Fruit fly (Drosophila melanogaster) Kc167 (cell line): ENCODE measurements around the gene CG42819.

Source experiments
- Myc ChIP-seq: fragments of >200 bp; optimal IDR thresholded peaks from 2 replicates; lab custom pipeline; 2017; ENCODE audit warnings: missing external identifiers
- Sin3A ChIP-seq: fragments of >200 bp; optimal IDR thresholded peaks from 2 replicates; lab custom pipeline; 2018; ENCODE audit warnings: missing external identifiers
- h ChIP-seq: fragments of >200 bp; optimal IDR thresholded peaks from 3 replicates; lab custom pipeline; 2018; ENCODE audit warnings: missing external identifiers
- insv ChIP-seq: fragments of >200 bp; optimal IDR thresholded peaks from 3 replicates; lab custom pipeline; 2018; ENCODE audit warnings: missing external identifiers
- psq ChIP-seq: fragments of >200 bp; optimal IDR thresholded peaks from 2 replicates; lab custom pipeline; 2017; ENCODE audit warnings: missing external identifiers
- ttk ChIP-seq: sonication (Bioruptor generic); optimal IDR thresholded peaks from 2 replicates; lab custom pipeline; 2017; ENCODE audit warnings: missing external identifiers

CG42819 gene

DNA sequence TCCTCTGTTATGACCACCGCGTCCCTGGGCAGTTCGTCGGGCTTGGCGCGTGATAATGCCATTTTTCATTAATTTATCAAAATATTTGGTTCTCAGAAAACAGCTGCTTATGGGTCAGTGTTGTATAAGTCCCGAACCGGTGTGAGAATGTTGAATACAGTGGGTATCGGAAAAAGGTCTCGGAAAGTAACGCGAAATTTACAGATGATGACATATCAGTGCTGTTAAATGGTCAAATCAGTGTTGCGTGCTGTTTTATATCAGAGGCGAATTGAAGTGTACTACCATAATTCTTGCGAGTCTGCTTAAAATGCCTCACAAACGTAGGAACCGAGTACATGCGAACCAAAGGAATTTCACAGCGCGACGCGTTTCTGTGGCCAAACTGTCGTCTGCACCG, 6.5 kb downstream of the CG42819 start, which contains the start of the genes CG13392 and Rcd4:
Gene CG13392 (minus strand): TSS at position 162 of the 400 bp plus-strand sequence.
Gene Rcd4 (plus strand): TSS at position 216 of the 400 bp plus-strand sequence.
- no peak for TF ChIP-seq ttk (lab: Kevin White, UChicago)
- TF ChIP-seq insv (lab: Kevin White, UChicago) = no peak
- TF ChIP-seq Sin3A = no peak
- no peak for TF ChIP-seq psq (lab: Kevin White, UChicago)
- no peak for TF ChIP-seq Myc
- TF ChIP-seq h (lab: Kevin White, UChicago) = no peak

DNA sequence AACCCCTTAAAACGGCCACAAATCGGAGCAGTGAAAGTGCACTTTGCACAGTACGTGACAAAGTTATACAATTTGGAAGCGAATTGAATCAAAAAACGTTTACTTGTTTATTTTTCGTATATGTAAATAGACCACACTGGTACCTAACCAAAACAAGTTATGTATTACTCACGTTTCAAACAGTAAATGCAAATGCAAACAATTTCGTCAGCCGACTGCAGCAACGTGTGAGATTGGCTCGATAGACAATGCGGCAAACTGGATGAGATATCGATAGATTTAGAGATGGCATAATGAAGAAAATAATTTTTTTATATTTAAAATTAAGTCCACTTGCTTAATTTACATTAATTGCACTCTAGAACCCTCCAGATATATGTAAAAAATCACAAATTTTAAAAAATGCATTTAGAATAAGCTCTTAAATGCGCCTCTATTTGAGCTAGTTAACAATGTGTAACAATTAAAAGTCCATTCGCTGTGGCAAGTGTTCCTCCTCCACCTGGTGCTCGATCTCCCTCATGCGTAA, 7.6 kb downstream of the CG42819 start, which contains the start of gene AlaRS:
Gene AlaRS (minus strand): TSS at position 257 of the 529 bp plus-strand sequence.
- TF ChIP-seq insv (lab: Kevin White, UChicago) (no peak), h (lab: Kevin White, UChicago) (no peak), Myc (no peak), ttk (lab: Kevin White, UChicago) (no peak), Sin3A (no peak), psq (lab: Kevin White, UChicago) (no peak)

DNA sequence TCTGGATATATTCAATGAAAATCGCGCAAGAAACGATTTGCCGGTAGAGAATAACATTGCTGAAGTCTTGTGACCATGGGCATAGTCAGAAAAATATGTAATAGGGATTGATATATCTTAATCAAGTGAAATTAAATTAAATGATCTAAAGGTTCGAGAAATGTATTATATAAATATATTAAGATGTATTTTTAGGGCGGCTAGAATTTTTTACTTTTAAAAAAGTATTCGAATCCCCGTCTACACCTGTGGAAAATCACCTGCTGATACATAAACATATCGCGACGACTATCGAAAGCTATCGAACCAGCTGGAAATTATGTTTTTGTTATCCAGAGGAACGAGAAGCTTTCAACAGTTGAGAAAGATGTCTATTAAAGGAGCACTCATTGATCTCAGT, 12.4 kb downstream of the CG42819 start, which contains the start of the genes CG13390 and CG17294:
Gene CG13390 (minus strand): TSS at position 81 of the 400 bp plus-strand sequence.
Gene CG17294 (plus strand): TSS at position 319 of the 400 bp plus-strand sequence.
- TF ChIP-seq Myc (no peak), Sin3A (no peak), psq (lab: Kevin White, UChicago) (no peak), h (lab: Kevin White, UChicago) (no peak), insv (lab: Kevin White, UChicago) (no peak), ttk (lab: Kevin White, UChicago) (no peak)

DNA sequence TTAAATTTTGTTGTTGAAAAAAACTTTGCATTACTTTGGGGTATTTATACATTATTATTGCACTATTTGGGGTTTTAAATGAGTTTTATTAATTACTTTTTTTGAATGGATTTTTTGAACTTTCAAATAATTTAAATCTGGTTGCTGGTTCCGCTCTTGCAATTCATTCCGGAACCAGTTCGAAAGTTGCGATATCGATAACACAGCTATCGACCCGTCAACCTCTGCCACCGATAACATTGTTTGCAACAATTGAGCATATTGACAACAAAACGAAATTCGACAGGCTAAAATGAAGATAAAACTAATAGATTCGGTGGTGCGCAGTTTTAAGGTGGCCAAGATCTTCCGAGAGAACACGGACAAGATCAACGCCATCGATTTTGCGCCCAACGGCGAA, 14.9 kb downstream of the CG42819 start, which contains the start of gene Wdr82:
Gene Wdr82 (plus strand): TSS at position 227 of the 400 bp plus-strand sequence.
- TF ChIP-seq psq (lab: Kevin White, UChicago) = no peak
- TF ChIP-seq insv (lab: Kevin White, UChicago) = no peak
- TF ChIP-seq h (lab: Kevin White, UChicago) = no peak
- no peak for TF ChIP-seq ttk (lab: Kevin White, UChicago)
- no peak for TF ChIP-seq Myc
- TF ChIP-seq Sin3A = no peak

DNA sequence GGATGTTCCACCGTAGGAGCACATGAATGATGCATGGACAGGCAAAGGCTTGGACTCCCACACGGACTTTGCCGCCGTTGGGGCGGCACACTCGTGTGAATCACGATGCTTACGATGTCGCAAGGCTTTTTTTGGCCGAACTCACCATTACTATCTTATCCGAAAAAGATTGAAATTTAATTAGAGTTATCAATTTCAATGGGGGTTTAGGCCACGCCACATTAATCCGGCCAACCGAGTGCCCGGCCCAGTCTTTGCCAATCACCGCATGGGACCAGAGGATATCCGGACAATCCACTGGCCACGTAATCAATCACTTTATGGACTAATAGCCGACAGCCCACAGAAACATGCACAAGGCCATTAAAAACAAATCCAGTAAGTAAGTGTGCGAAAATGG, 16.9 kb downstream of the CG42819 start:
- TF ChIP-seq insv (lab: Kevin White, UChicago) = no peak
- TF ChIP-seq psq (lab: Kevin White, UChicago) = no peak
- TF ChIP-seq ttk (lab: Kevin White, UChicago) = no peak
- TF ChIP-seq Sin3A = no peak
- no peak for TF ChIP-seq Myc
- TF ChIP-seq h (lab: Kevin White, UChicago) = no peak

DNA sequence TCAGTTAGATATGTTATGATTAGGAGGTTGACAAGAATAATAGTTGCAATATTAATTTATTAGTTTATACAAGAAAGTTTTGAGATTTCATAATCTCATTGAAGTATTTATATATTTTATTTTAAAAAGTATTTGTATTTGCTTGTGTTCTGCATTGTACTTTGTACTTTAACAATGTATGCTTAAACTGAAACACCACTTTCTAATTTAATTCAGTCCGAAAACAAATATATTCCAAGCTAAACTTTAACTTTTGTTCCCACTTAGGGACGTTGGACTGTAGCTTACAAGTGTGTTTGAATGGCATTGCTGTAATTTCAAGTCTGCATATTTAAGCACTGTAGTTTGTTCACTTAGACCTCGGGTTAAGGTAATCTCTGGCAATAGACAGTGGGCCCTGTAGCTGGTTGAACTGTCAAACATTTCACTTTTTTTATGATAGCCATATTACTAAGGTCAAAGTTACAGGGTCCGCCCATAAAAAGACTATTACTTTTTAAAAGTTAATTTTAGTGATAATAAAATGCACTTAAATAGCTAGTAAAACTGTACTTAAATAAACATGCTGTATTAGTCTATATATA, 17.7 kb downstream of the CG42819 start:
- TF ChIP-seq psq (lab: Kevin White, UChicago) = no peak
- TF ChIP-seq Sin3A = no peak
- TF ChIP-seq h (lab: Kevin White, UChicago) = no peak
- TF ChIP-seq insv (lab: Kevin White, UChicago) = no peak
- TF ChIP-seq ttk (lab: Kevin White, UChicago) = no peak
- TF ChIP-seq Myc = no peak

DNA sequence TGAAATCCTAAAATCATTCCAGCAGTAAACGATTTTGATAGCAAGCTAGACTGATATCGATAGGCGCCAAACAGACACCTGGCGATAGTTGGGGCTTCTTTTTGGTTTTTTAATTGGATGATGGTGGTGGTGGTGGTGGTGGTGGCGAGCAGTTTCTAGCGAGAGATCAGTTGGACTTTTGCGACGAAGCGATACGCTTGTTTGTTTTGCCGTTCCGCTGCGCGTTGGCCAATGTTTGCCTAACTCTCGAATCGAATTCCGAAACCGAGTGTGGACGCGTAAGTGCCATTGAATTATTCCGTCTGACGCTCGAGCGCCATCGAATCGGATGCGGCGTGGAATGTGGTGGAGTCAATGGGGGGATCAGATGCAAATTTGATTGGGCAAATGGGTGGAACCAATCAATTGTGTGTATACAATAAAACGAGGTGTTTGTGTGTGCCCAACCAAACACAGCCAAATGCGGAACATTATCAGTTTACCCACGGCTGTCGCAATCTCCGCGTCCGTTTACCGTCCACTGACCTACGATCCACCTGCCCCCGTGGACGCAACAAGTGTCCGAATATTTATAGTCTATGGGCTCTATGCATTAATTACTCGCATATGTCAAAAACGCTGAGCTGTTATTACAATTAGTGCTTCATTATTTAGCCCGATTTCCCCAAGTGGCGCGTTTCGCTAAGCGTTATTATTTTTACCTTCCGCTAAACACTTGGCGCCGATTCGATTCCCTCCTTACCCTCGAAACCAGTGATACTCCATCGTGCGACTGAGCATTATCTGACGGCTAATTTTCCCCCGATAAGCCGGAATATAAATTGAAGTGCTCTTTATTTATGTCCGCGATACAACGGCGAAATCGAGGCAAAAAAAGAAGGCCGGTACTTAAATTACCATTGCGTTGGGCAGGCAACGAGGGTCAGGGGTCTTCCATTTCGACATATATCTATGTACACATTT, 18.5 kb downstream of the CG42819 start, which contains the start of gene CG17292:
Gene CG17292 (plus strand): TSS at position 91 of the 963 bp plus-strand sequence.
- TF ChIP-seq Myc (no peak), h (lab: Kevin White, UChicago) (no peak), psq (lab: Kevin White, UChicago) (no peak), insv (lab: Kevin White, UChicago) (no peak), ttk (lab: Kevin White, UChicago) (no peak), Sin3A (no peak)

DNA sequence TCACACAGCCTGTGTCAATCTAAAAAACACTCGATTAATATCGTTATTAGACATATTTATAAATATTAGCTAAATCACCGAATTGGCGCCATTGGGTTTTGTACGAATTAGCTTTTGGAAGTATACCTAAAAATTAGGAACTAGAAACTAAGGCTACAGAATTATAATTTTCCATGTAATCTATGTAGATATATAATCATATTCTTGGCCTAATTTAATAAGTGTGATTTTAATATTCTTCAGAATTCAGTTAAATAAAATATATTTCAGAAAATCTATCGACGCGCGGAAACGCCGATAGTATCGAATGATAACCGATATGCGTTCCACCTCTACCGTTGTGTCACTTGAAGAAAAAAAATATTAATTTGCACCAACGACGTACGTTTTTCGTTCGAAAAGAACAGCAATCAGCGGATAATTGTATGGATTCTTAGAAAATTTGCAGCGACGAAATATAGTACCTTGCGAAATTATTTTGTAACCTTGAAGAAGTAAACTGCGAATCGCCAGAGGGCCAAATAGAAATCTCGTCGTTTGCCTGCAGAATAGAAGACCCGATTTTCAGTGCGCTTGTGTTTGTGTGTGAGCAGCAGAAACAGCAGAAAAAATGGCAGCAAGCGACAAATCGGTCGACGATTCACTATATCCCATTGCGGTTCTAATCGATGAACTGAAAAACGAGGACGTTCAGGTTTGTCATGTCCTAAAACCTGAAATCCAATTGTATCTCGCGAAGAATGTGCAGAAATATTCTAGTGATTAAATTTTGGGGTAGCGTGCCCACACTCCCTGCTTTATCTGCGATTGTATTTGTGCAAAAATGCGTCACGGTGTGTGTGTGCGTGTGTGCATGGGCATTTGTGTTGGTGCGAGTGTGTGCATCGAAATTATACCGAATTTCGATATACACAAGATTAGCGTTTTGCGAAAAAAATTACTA, 23.2 kb downstream of the CG42819 start, which contains the start of gene Pp2A-29B:
Gene Pp2A-29B (plus strand): TSS at position 338 of the 943 bp plus-strand sequence.
- TF ChIP-seq insv (lab: Kevin White, UChicago) = no peak
- TF ChIP-seq ttk (lab: Kevin White, UChicago) = no peak
- TF ChIP-seq Myc = no peak
- TF ChIP-seq psq (lab: Kevin White, UChicago) = no peak
- no peak for TF ChIP-seq Sin3A
- no peak for TF ChIP-seq h (lab: Kevin White, UChicago)

DNA sequence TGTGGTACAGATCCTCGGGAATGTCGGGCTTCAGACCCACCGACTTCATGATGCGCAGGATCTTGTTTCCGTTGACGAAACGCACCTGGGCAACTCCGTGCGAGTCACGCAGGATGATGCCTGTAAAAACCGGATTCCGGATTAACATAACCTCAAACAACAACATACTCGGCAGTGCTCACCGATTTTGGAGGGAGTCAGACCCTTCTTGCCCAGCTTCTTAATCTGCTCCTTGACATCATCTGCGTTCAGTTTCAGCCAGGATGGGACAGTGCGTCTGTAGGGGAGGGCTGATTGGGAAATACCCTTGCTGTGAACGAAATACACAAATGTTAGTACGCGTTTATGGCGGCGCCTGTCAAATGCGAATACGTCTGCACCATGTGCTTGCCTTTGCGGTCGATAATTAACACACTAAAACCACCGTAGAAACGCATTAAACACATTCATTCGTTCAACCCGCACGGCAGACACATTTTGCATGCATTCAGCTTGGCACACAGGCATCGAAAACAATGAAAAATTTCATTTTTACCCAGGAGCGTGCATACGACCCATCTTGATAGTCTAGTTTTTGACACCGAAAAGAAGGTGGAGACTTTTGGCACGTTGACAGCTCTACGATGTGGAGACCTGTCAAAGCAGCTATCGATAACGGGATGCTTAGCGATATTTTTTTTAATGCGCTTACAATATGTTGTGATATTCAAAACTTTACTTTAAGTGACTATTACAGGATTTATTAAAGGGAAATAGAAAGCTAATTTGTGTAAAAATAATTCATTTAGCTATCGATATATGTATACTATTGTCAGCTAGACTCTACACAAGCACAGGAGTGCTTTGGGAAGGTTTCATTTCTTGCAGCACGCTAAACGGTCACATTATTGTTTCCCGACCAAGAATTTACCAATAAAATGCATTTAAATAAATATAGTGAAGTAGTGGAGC, 24.9 kb downstream of the CG42819 start, which contains the start of the genes RpS13 and CSN8:
Gene RpS13 (minus strand): TSS at position 657 of the 951 bp plus-strand sequence.
Gene CSN8 (plus strand): TSS at position 850 of the 951 bp plus-strand sequence.
- TF ChIP-seq ttk (lab: Kevin White, UChicago) = no peak
- no peak for TF ChIP-seq Myc
- no peak for TF ChIP-seq psq (lab: Kevin White, UChicago)
- TF ChIP-seq h (lab: Kevin White, UChicago) = no peak
- TF ChIP-seq Sin3A = no peak
- TF ChIP-seq insv (lab: Kevin White, UChicago) = no peak
